Worm (Caenorhabditis elegans): ENCODE data around the gene dhhc-4.

dhhc-4 gene

DNA sequence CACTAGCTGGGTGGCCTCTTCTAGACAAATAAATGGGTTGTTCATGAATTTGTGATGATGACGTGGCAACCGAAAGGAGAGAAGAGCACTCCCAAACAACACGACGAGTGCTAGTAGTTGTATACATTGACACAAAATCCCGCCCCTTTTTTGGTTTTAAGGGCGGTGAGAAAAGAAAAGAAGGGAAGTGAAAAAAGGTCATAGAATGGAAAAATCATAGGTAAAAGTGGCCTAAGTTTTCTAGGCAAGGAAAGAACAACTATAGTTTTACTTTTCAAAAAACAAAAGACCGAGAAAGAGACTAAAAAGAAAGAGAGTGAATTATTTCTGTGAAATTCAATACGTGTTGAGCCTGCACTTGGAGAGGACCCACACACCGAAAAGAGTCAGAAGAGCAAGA, 11.2 kb upstream of the dhhc-4 start, which contains the start of gene ZK757.2:
Gene ZK757.2, minus strand, starts transcription at position 101 of the 400 bp plus-strand sequence.
- TF ChIP-seq elt-1 (tag; optimal IDR thresholded peaks at IDR 0.05; ENCODE audit: borderline replicate concordance, insufficient read depth) = no peak
- no peak for TF ChIP-seq ham-2 (GFP tag; optimal IDR thresholded peaks at IDR 0.05)
- no peak for TF ChIP-seq nhr-2 (tag; optimal IDR thresholded peaks at IDR 0.05)
- no peak for TF ChIP-seq bed-3 (GFP tag; optimal IDR thresholded peaks at IDR 0.05)
- no peak for TF ChIP-seq drap-1 (GFP tag; optimal IDR thresholded peaks at IDR 0.05)

- TF ChIP-seq zip-8 (tag; optimal IDR thresholded peaks at IDR 0.05) (no peak), blmp-1 (tag; optimal IDR thresholded peaks at IDR 0.05) (no peak), ztf-11 (tag; optimal IDR thresholded peaks at IDR 0.05) (no peak), nhr-237 (tag; optimal IDR thresholded peaks at IDR 0.05) (no peak), lin-13 (tag; optimal IDR thresholded peaks at IDR 0.05) (no peak), nhr-28 (tag; optimal IDR thresholded peaks at IDR 0.05) (no peak), ces-1 (GFP tag; optimal IDR thresholded peaks at IDR 0.05) (no peak), ceh-43 (GFP tag; optimal IDR thresholded peaks at IDR 0.05) (no peak), flh-1 (GFP tag; optimal IDR thresholded peaks at IDR 0.05) (no peak), hlh-1 (tag; optimal IDR thresholded peaks at IDR 0.05) (no peak), mls-2 (tag; optimal IDR thresholded peaks at IDR 0.05) (no peak)
Observed at ce11 chrIII:9876951-9877350, 9.4 kb upstream of the dhhc-4 start, which contains the start of gene ZK757.10. ZK757.10 (plus strand) TSS chrIII:9877251.

ce11 chrIII:9874515-9874914, 6.9 kb upstream of the dhhc-4 start:
- no peak for TF ChIP-seq unc-120 (tag; optimal IDR thresholded peaks at IDR 0.05; ENCODE audit: poor library complexity, severe bottlenecking)
- no peak for TF ChIP-seq ztf-11 (tag; optimal IDR thresholded peaks at IDR 0.05)
- TF ChIP-seq flh-1 (GFP tag; optimal IDR thresholded peaks at IDR 0.05) = no peak
- no peak for TF ChIP-seq ceh-43 (GFP tag; optimal IDR thresholded peaks at IDR 0.05)
- no peak for TF ChIP-seq zip-8 (tag; optimal IDR thresholded peaks at IDR 0.05)
- no peak for TF ChIP-seq hlh-1 (tag; optimal IDR thresholded peaks at IDR 0.05)
- TF ChIP-seq ces-1 (GFP tag; optimal IDR thresholded peaks at IDR 0.05) = no peak
- no peak for TF ChIP-seq ceh-39 (tag; optimal IDR thresholded peaks at IDR 0.05)

DNA sequence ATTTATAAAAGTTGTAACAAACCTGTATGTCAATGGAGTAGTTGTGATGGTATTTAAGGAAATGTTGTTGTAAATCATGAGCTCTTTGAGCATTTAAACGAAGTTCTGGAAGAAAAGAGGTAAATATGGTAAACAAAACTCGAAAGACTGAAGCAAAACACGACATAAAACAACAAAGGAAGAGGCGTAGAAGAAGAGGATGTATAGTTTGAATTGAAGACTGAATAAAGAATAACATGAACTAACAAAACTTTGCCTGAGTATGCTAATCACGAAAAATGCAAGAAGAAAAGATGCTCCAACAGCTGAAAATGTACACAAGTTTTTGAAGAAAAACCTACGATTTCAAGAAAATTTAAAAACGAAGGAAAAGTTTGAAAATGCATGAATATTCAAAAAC, 3.4 kb upstream of the dhhc-4 start, which contains the start of gene ZK757.1:
Gene ZK757.1, minus strand, starts transcription at position 101 of the 400 bp plus-strand sequence.
- no peak for TF ChIP-seq pha-4 (tag; optimal IDR thresholded peaks at IDR 0.05)
- TF ChIP-seq nhr-2 (tag; optimal IDR thresholded peaks at IDR 0.05) = no peak
- TF ChIP-seq sem-2 (GFP tag; optimal IDR thresholded peaks at IDR 0.05) = no peak
- no peak for TF ChIP-seq mep-1 (tag; optimal IDR thresholded peaks at IDR 0.05)

ce11 chrIII:9867352-9867751, 240 bp downstream of the dhhc-4 start:
- TF ChIP-seq ces-1 (GFP tag; optimal IDR thresholded peaks at IDR 0.05) (peak; percentile 94), ceh-39 (tag; optimal IDR thresholded peaks at IDR 0.05) (no peak), elt-3 (tag; optimal IDR thresholded peaks at IDR 0.05) (no peak)

DNA sequence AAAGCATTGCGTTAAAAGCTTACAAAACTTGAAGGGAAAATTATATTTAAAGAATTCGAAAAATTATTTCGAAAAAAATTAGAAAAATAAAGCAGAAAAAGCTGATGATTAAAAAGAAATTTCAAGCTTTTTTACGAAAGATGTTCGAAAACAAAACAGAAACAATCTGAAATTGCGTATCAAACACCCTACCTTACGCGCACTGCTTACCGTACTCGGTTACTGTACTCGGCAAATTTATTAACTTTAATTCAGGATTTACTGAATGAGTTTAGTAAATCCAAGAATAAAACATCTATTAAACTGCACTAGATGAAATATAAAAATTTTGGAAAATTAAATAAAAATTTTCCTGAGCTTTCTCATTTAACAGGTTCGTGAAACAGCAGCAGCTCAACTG, 5.1 kb downstream of the dhhc-4 start:
- TF ChIP-seq lsy-2 (tag; optimal IDR thresholded peaks at IDR 0.05) = peak; percentile 69
- no peak for TF ChIP-seq M03D4.4 (tag; optimal IDR thresholded peaks at IDR 0.05)
- no peak for TF ChIP-seq nhr-12 (tag; optimal IDR thresholded peaks at IDR 0.05)
- no peak for TF ChIP-seq unc-120 (tag; optimal IDR thresholded peaks at IDR 0.05; ENCODE audit: poor library complexity, severe bottlenecking)

ce11 chrIII:9861470-9862342, 5.9 kb downstream of the dhhc-4 start:
- no peak for TF ChIP-seq unc-39 (tag; optimal IDR thresholded peaks at IDR 0.05)
- TF ChIP-seq snpc-4 (tag; optimal IDR thresholded peaks at IDR 0.05) = no peak
- TF ChIP-seq ceh-39 (tag; optimal IDR thresholded peaks at IDR 0.05) = no peak
- peak; percentile 65 for TF ChIP-seq flh-1 (GFP tag; optimal IDR thresholded peaks at IDR 0.05)
- peak; percentile 94 for TF ChIP-seq mls-2 (tag; optimal IDR thresholded peaks at IDR 0.05)
- peak; percentile 28 for TF ChIP-seq nhr-28 (tag; optimal IDR thresholded peaks at IDR 0.05)
- TF ChIP-seq bed-3 (GFP tag; optimal IDR thresholded peaks at IDR 0.05) = peak; percentile 80
- TF ChIP-seq nhr-12 (tag; optimal IDR thresholded peaks at IDR 0.05) = no peak
- peak; percentile 71 for TF ChIP-seq sem-2 (GFP tag; optimal IDR thresholded peaks at IDR 0.05)
- peak; percentile 84 for TF ChIP-seq ceh-83 (GFP tag; optimal IDR thresholded peaks at IDR 0.05)
- TF ChIP-seq mep-1 (tag; optimal IDR thresholded peaks at IDR 0.05) = peak; percentile 53
- TF ChIP-seq ham-2 (GFP tag; optimal IDR thresholded peaks at IDR 0.05) = peak; percentile 56
- peak; percentile 32 for TF ChIP-seq unc-62 (GFP tag; optimal IDR thresholded peaks at IDR 0.05)
- no peak for TF ChIP-seq nhr-2 (tag; optimal IDR thresholded peaks at IDR 0.05)
- peak; percentile 93 for TF ChIP-seq drap-1 (GFP tag; optimal IDR thresholded peaks at IDR 0.05)
- TF ChIP-seq sptf-1 (tag; optimal IDR thresholded peaks at IDR 0.05) = peak; percentile 90
- TF ChIP-seq lsy-2 (tag; optimal IDR thresholded peaks at IDR 0.05) = no peak
- peak; percentile 82 for TF ChIP-seq unc-120 (tag; optimal IDR thresholded peaks at IDR 0.05; ENCODE audit: poor library complexity, severe bottlenecking)
- no peak for TF ChIP-seq zip-8 (tag; optimal IDR thresholded peaks at IDR 0.05)
- TF ChIP-seq cnd-1 (tag; optimal IDR thresholded peaks at IDR 0.05) = peak; percentile 89
- peak; percentile 36 for TF ChIP-seq pha-4 (tag; optimal IDR thresholded peaks at IDR 0.05)
- no peak for TF ChIP-seq nhr-76 (tag; optimal IDR thresholded peaks at IDR 0.05)
- no peak for TF ChIP-seq elt-3 (tag; optimal IDR thresholded peaks at IDR 0.05)
- TF ChIP-seq blmp-1 (tag; optimal IDR thresholded peaks at IDR 0.05) = no peak
- no peak for TF ChIP-seq elt-1 (tag; optimal IDR thresholded peaks at IDR 0.05; ENCODE audit: borderline replicate concordance, insufficient read depth)
- no peak for TF ChIP-seq ztf-11 (tag; optimal IDR thresholded peaks at IDR 0.05)
- TF ChIP-seq hlh-1 (tag; optimal IDR thresholded peaks at IDR 0.05) = peak; percentile 26
- TF ChIP-seq M03D4.4 (tag; optimal IDR thresholded peaks at IDR 0.05) = peak; percentile 83
- peak; percentile 23 for TF ChIP-seq lin-13 (tag; optimal IDR thresholded peaks at IDR 0.05)
